Worm (Caenorhabditis elegans) whole organism, L3 larva: ENCODE data around the gene T07A5.7.
A peak's percentile ranks its signal among the peaks of the same experiment; 100 is the strongest.

Experiments used
- R02D3.7 ChIP-seq: fragments of 150-350 bp; optimal IDR thresholded peaks from 2 replicates; lab custom pipeline; 2014; ENCODE audit warnings: missing biosample characterization, missing genetic modification characterization
- ZK546.5 ChIP-seq: sonication (generic microtip); optimal IDR thresholded peaks from 2 replicates; lab custom pipeline; 2017; ENCODE audit warnings: missing biosample characterization, missing genetic modification characterization
- ama-1 ChIP-seq: fragments of 150-350 bp; optimal IDR thresholded peaks from 2 replicates; lab custom pipeline; 2018
- ceh-16 ChIP-seq: sonication (generic microtip); optimal IDR thresholded peaks from 2 replicates; lab custom pipeline; 2017; ENCODE audit warnings: missing biosample characterization, missing genetic modification characterization
- ceh-28 ChIP-seq: fragments of 150-350 bp; optimal IDR thresholded peaks from 2 replicates; lab custom pipeline; 2014; ENCODE audit warnings: missing biosample characterization, missing genetic modification reagents, missing genetic modification characterization
- ceh-82 ChIP-seq: fragments of 150-350 bp; optimal IDR thresholded peaks from 2 replicates; lab custom pipeline; 2014; ENCODE audit warnings: missing biosample characterization, missing genetic modification characterization
- daf-12 ChIP-seq: fragments of 150-350 bp; optimal IDR thresholded peaks from 2 replicates; lab custom pipeline; 2014; ENCODE audit warnings: missing biosample characterization, missing genetic modification reagents, missing genetic modification characterization
- elt-1 ChIP-seq: fragments of 150-350 bp; optimal IDR thresholded peaks from 2 replicates; lab custom pipeline; 2014; ENCODE audit warnings: missing biosample characterization, missing genetic modification characterization
- elt-2 ChIP-seq: sonication (generic microtip); optimal IDR thresholded peaks from 2 replicates; lab custom pipeline; 2016; ENCODE audit warnings: missing genetic modification reagents, mild to moderate bottlenecking, missing genetic modification characterization, missing compliant biosample characterization
- elt-3 ChIP-seq, 3 experiments: fragments of 150-350 bp in 1 of 3; sonication (generic microtip) in 2 of 3; optimal IDR thresholded peaks; 2 replicates in 2 of 3; 4 replicates in 1 of 3; lab custom pipeline; 2014 to 2017; ENCODE audit warnings: missing biosample characterization in 3 of 3, missing genetic modification characterization in 3 of 3
- eor-1 ChIP-seq, 2 experiments: fragments of 150-350 bp; optimal IDR thresholded peaks; 2 replicates each; lab custom pipeline; 2014 to 2018; ENCODE audit warnings: missing biosample characterization in 2 of 2, missing genetic modification characterization in 2 of 2
- hmg-11 ChIP-seq: sonication (generic microtip); optimal IDR thresholded peaks from 2 replicates; lab custom pipeline; 2016; ENCODE audit warnings: missing genetic modification characterization, missing compliant biosample characterization
- jun-1 ChIP-seq: fragments of 150-350 bp; optimal IDR thresholded peaks from 2 replicates; lab custom pipeline; 2014; ENCODE audit warnings: missing biosample characterization, missing genetic modification reagents, missing genetic modification characterization
- lin-15B ChIP-seq: fragments of 150-350 bp; optimal IDR thresholded peaks from 2 replicates; lab custom pipeline; 2014; ENCODE audit warnings: missing biosample characterization, missing genetic modification characterization
- mml-1 ChIP-seq: fragments of 150-350 bp; sonication (generic microtip); optimal IDR thresholded peaks from 3 replicates; lab custom pipeline; 2014; ENCODE audit warnings: missing biosample characterization, missing genetic modification characterization
- nfya-1 ChIP-seq: sonication (generic microtip); optimal IDR thresholded peaks from 2 replicates; lab custom pipeline; 2017; ENCODE audit warnings: missing genetic modification characterization, mild to moderate bottlenecking, missing compliant biosample characterization, antibody characterized with exemption, moderate library complexity; ENCODE audit not compliant: insufficient read depth
- nhr-12 ChIP-seq: fragments of 150-350 bp; optimal IDR thresholded peaks from 2 replicates; lab custom pipeline; 2014; ENCODE audit warnings: missing biosample characterization, missing genetic modification characterization
- nhr-23 ChIP-seq: fragments of 150-350 bp; optimal IDR thresholded peaks from 2 replicates; lab custom pipeline; 2014; ENCODE audit warnings: missing biosample characterization, missing genetic modification reagents, missing genetic modification characterization
- nhr-25 ChIP-seq: sonication (generic microtip); optimal IDR thresholded peaks from 2 replicates; lab custom pipeline; 2017; ENCODE audit warnings: missing biosample characterization, missing genetic modification characterization
- nhr-43 ChIP-seq: sonication (generic microtip); optimal IDR thresholded peaks from 2 replicates; lab custom pipeline; 2016; ENCODE audit warnings: mild to moderate bottlenecking, missing genetic modification characterization, missing compliant biosample characterization; ENCODE audit not compliant: poor library complexity, severe bottlenecking
- pha-4 ChIP-seq: fragments of 150-350 bp; optimal IDR thresholded peaks from 2 replicates; lab custom pipeline; 2014; ENCODE audit warnings: missing biosample characterization, missing genetic modification reagents, missing genetic modification characterization
- pqm-1 ChIP-seq: fragments of 150-350 bp; optimal IDR thresholded peaks from 2 replicates; lab custom pipeline; 2017; ENCODE audit warnings: missing biosample characterization, missing genetic modification characterization, inconsistent platforms
- skn-1 ChIP-seq: fragments of 150-350 bp; optimal IDR thresholded peaks from 2 replicates; lab custom pipeline; 2014; ENCODE audit warnings: missing biosample characterization, missing genetic modification characterization
- snpc-4 ChIP-seq: fragments of 150-350 bp; optimal IDR thresholded peaks from 2 replicates; lab custom pipeline; 2014; ENCODE audit warnings: missing biosample characterization, missing genetic modification characterization
- unc-39 ChIP-seq: sonication (generic microtip); optimal IDR thresholded peaks from 4 replicates; lab custom pipeline; 2017; ENCODE audit warnings: missing biosample characterization, missing genetic modification characterization
- zag-1 ChIP-seq: fragments of 150-350 bp; optimal IDR thresholded peaks from 2 replicates; lab custom pipeline; 2014; ENCODE audit warnings: missing biosample characterization, missing genetic modification characterization

Gene T07A5.7

ce11 chrIII:10318062-10318609, 7.2 kb upstream of the T07A5.7 start, which contains the start of the genes unc-50 and ostf-4:
unc-50 (minus strand) TSS chrIII:10318162.
ostf-4 (minus strand) TSS chrIII:10318559.
- TF ChIP-seq ceh-16 (tag; lab: Kevin White, UChicago) (no peak), ama-1 (no peak), elt-1 (tag; lab: Kevin White, UChicago) (no peak), pqm-1 (tag; lab: Kevin White, UChicago) (no peak), lin-15B (tag; lab: Kevin White, UChicago) (no peak), nhr-43 (tag; lab: Kevin White, UChicago) (no peak), nfya-1 (no peak), hmg-11 (no peak)

- peak; percentile 68 for TF ChIP-seq nhr-23
Measured at ce11 chrIII:10316653-10317052, 5.7 kb upstream of the T07A5.7 start.

- TF ChIP-seq nhr-25 (tag; lab: Kevin White, UChicago): no peak
- peak; percentile 70 for TF ChIP-seq elt-2 (tag; lab: Kevin White, UChicago)
- peak; percentile 16 for TF ChIP-seq pha-4
- TF ChIP-seq, all 47 proteins: peak for 2
Measured at ce11 chrIII:10314234-10314633, 3.3 kb upstream of the T07A5.7 start.

DNA sequence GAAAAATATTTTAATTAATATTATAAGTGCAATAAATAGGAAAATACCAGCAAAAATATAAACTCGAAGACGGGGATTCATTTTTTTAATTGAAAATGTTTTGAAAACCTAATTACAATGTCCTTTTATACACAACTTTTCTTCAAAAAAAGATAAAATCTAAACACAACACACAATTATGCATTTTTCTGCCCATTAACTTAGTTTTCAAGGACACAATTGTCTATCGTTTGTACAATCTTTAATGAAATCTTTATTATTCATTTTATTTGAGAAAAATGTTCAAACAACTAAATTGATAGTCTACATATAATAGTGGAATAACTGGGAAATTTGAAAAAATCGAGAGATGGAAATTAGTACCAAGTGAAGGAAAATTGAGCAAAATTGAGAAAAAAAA, 4.9 kb downstream of the T07A5.7 start, which contains the start of gene T07A5.1:
Gene T07A5.1 (minus strand): TSS at position 149 of the 400 bp plus-strand sequence.
- TF ChIP-seq elt-1 (tag; lab: Kevin White, UChicago) (peak; percentile 80), ceh-82 (tag; lab: Kevin White, UChicago) (no peak), nhr-12 (tag; lab: Kevin White, UChicago) (no peak), nhr-25 (tag; lab: Kevin White, UChicago) (peak; percentile 53), ama-1 (no peak)

ce11 chrIII:10305295-10305694, 5.6 kb downstream of the T07A5.7 start:
- no peak for TF ChIP-seq skn-1 (tag; lab: Kevin White, UChicago)
- TF ChIP-seq snpc-4: no peak
- TF ChIP-seq hmg-11: no peak
- no peak for TF ChIP-seq mml-1 (tag; lab: Kevin White, UChicago)
- TF ChIP-seq elt-2 (tag; lab: Kevin White, UChicago): peak; percentile 71
- TF ChIP-seq pqm-1 (tag; lab: Kevin White, UChicago): peak; percentile 59
- no peak for TF ChIP-seq ceh-28 (tag; lab: Kevin White, UChicago)
- peak; percentile 24 for TF ChIP-seq jun-1
- no peak for TF ChIP-seq unc-39 (tag; lab: Kevin White, UChicago)

- TF ChIP-seq zag-1 (tag; lab: Kevin White, UChicago): no peak
- TF ChIP-seq, all 47 proteins: peak for 0
Measured at ce11 chrIII:10300078-10300477, 10.8 kb downstream of the T07A5.7 start, which contains the start of gene vglu-3. vglu-3 (plus strand) TSS chrIII:10300378.

ce11 chrIII:10296904-10297303, 14.0 kb downstream of the T07A5.7 start:
- TF ChIP-seq elt-1 (tag; lab: Kevin White, UChicago) (no peak), pqm-1 (tag; lab: Kevin White, UChicago) (no peak), eor-1 (tag; optimal IDR thresholded peaks at IDR 0.05; lab: Kevin White, UChicago) (no peak), nfya-1 (no peak), daf-12 (tag; lab: Kevin White, UChicago) (no peak), elt-2 (tag; lab: Kevin White, UChicago) (no peak), snpc-4 (no peak), skn-1 (tag; lab: Kevin White, UChicago) (no peak), elt-3 (tag; optimal IDR thresholded peaks at IDR 0.05; lab: Kevin White, UChicago) (no peak), unc-39 (tag; lab: Kevin White, UChicago) (no peak)

DNA sequence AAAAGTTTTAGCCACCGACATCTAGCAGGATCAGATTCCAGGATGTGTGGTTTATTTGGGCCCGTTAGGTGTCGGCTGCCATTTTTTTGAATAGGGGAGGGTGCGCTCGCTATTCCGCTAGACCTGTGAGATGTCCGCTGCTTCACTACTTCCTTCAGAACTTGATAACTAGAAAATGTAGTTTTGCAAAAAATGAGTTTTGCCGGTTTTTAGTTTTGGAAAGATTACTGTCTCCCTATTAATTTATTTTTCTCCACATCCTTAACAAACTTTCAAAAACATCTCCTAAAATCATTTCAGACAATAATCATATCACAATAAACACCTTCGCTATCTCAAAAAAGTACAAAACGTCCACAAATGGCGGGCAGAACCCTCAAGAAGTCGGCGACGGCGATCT, 16.1 kb downstream of the T07A5.7 start, which contains the start of gene vglu-2:
Gene vglu-2 (plus strand): TSS at position 301 of the 400 bp plus-strand sequence.
- TF ChIP-seq ZK546.5 (tag; lab: Kevin White, UChicago) (no peak), mml-1 (tag; lab: Kevin White, UChicago) (no peak), nhr-23 (no peak), jun-1 (no peak), zag-1 (tag; lab: Kevin White, UChicago) (no peak), R02D3.7 (tag; lab: Kevin White, UChicago) (no peak)
